Worm (Caenorhabditis elegans): Measurements from ENCODE around the gene C50E3.11.

Gene C50E3.11

DNA sequence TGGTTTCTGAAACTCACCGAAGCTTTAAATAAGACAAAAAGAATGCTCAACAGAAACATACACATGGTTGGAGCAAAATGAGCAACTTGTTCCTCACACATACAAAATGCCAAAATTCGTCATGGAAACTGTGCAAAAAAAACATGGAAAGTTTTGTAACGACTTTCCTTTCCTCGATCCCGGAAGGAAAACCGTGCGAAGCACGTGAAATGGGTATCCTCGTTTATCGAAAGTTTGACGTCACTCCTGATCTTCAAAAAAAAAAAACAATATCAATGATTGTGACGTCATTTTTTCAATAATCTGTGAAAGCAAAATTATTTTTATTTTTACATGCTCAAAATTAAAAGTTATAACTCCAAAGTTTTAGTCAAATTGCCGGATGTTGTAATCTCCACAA, 33.0 kb downstream of the C50E3.11 start, which contains the start of gene clec-212:
TSS of gene clec-212 (minus strand) at position 101 of the 400 bp plus-strand sequence.
- TF ChIP-seq ztf-1 (GFP tag; conservative IDR thresholded peaks at IDR 0.05) (no peak), nhr-129 (tag; optimal IDR thresholded peaks at IDR 0.05) (no peak), lsy-2 (tag; optimal IDR thresholded peaks at IDR 0.05) (no peak), sma-3 (GFP tag; optimal IDR thresholded peaks at IDR 0.05) (no peak)

- no peak for TF ChIP-seq sem-4 (tag; optimal IDR thresholded peaks at IDR 0.05)
These were observed 40.3 kb downstream of the C50E3.11 start, which contains the start of gene F19F10.1 for ce11 chrV:7562947-7563346. F19F10.1 (plus strand) TSS chrV:7563247.

ce11 chrV:7558693-7559092, 44.6 kb downstream of the C50E3.11 start, which contains the start of gene ets-7:
ets-7 (minus strand) TSS chrV:7558793.
- TF ChIP-seq nhr-237 (tag; optimal IDR thresholded peaks at IDR 0.05) (no peak), sem-4 (tag; optimal IDR thresholded peaks at IDR 0.05) (no peak), egl-27 (tag; optimal IDR thresholded peaks at IDR 0.05) (no peak), Y55F3AM.14 (GFP tag; optimal IDR thresholded peaks at IDR 0.05) (no peak), F13H6.1 (tag; optimal IDR thresholded peaks at IDR 0.05) (no peak), unc-39 (tag; optimal IDR thresholded peaks at IDR 0.05) (no peak), crh-2 (tag; optimal IDR thresholded peaks at IDR 0.05) (no peak)

- no peak for TF ChIP-seq zag-1 (tag; optimal IDR thresholded peaks at IDR 0.05)
- TF ChIP-seq ZK546.5 (tag; optimal IDR thresholded peaks at IDR 0.05): no peak
- TF ChIP-seq nhr-23 (tag; optimal IDR thresholded peaks at IDR 0.05): no peak
- no peak for TF ChIP-seq unc-55 (GFP tag; optimal IDR thresholded peaks at IDR 0.05)
- TF ChIP-seq lin-39 (tag; optimal IDR thresholded peaks at IDR 0.05): no peak
- no peak for TF ChIP-seq lin-11 (tag; optimal IDR thresholded peaks at IDR 0.05)
- no peak for TF ChIP-seq snpc-4 (tag; optimal IDR thresholded peaks at IDR 0.05)
- no peak for TF ChIP-seq blmp-1 (tag; optimal IDR thresholded peaks at IDR 0.05; ENCODE audit: insufficient read depth)
- no peak for TF ChIP-seq sma-3 (GFP tag; optimal IDR thresholded peaks at IDR 0.05)
- no peak for TF ChIP-seq R02D3.7 (tag; optimal IDR thresholded peaks at IDR 0.05)
- TF ChIP-seq nhr-129 (tag; optimal IDR thresholded peaks at IDR 0.05): no peak
- TF ChIP-seq fos-1 (tag; optimal IDR thresholded peaks at IDR 0.05): no peak
- no peak for TF ChIP-seq nhr-11 (tag; optimal IDR thresholded peaks at IDR 0.05)
- TF ChIP-seq ztf-4 (tag; optimal IDR thresholded peaks at IDR 0.05): no peak
- no peak for TF ChIP-seq ama-1 (optimal IDR thresholded peaks at IDR 0.05)
- no peak for TF ChIP-seq ztf-1 (GFP tag; conservative IDR thresholded peaks at IDR 0.05)
- no peak for TF ChIP-seq nhr-77 (tag; optimal IDR thresholded peaks at IDR 0.05)
These were observed 47.4 kb downstream of the C50E3.11 start for ce11 chrV:7555875-7556274.

ce11 chrV:7553873-7554362, 49.4 kb downstream of the C50E3.11 start, which contains the start of gene ttr-10:
ttr-10 (minus strand) TSS chrV:7553923.
- TF ChIP-seq nhr-77 (tag; optimal IDR thresholded peaks at IDR 0.05) (no peak), ztf-11 (tag; optimal IDR thresholded peaks at IDR 0.05) (no peak), lin-11 (tag; optimal IDR thresholded peaks at IDR 0.05) (no peak), unc-62 (GFP tag; optimal IDR thresholded peaks at IDR 0.05) (no peak), mab-5 (tag; optimal IDR thresholded peaks at IDR 0.05) (no peak)
